Worm (Caenorhabditis elegans): ENCODE results near the gene F36D4.4.

DNA sequence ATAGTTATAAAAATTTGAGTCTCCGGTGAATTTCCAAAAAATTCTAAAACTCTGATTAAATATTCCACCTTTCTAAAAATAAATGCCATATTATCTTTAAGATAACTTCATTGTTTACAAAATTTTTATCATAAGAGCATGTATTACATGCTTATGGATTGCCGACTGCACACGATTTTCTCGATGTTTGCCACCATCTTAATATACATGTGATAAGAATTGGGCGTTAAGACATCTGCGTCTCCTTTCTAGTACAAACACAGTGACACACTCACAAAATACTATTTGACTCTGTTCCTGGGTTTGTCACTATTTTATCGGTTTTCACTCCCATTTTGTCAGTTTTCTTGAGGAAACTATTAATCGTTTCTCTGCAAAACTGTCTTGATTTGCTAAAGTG is 28.7 kb upstream of the F36D4.4 start:
- TF ChIP-seq him-1 (tag; optimal IDR thresholded peaks at IDR 0.05): no peak
- TF ChIP-seq W03F9.2 (tag; optimal IDR thresholded peaks at IDR 0.05): no peak
- no peak for TF ChIP-seq dao-5 (tag; optimal IDR thresholded peaks at IDR 0.05)
